Fruit fly (Drosophila melanogaster) whole organism, embryonic: ENCODE data around the gene CG15577.
A peak's percentile ranks its signal among the peaks of the same experiment; 100 is the strongest.

ENCODE experiments used
- Atf-2 ChIP-seq: fragments of 200-800 bp; sonication (Bioruptor generic); optimal IDR thresholded peaks from 2 replicates; lab custom pipeline; 2016; ENCODE audit warnings: missing biosample characterization, missing genetic modification characterization
- CG10565 ChIP-seq: fragments of 200-800 bp; sonication (Bioruptor generic); optimal IDR thresholded peaks from 3 replicates; lab custom pipeline; 2016; ENCODE audit warnings: missing biosample characterization, mild to moderate bottlenecking, missing genetic modification characterization
- CG10654 ChIP-seq: fragments of 200-800 bp; sonication (Bioruptor generic); optimal IDR thresholded peaks from 2 replicates; lab custom pipeline; 2016; ENCODE audit warnings: missing biosample characterization, missing genetic modification characterization
- CG14860 ChIP-seq: fragments of 200-800 bp; sonication (Bioruptor generic); IDR thresholded peaks from 3 replicates; pipeline ENCODE4 v1.3.6; 2022; ENCODE audit warnings: missing biosample characterization, missing genetic modification characterization; ENCODE audit not compliant: partially characterized antibody
- CG15073 ChIP-seq: fragments of 200-800 bp; sonication (Bioruptor generic); optimal IDR thresholded peaks from 2 replicates; lab custom pipeline; 2016; ENCODE audit warnings: missing biosample characterization, missing genetic modification characterization
- CG15269 ChIP-seq: fragments of 200-800 bp; sonication (Bioruptor generic); optimal IDR thresholded peaks from 2 replicates; lab custom pipeline; 2018; ENCODE audit warnings: missing biosample characterization, mild to moderate bottlenecking, missing genetic modification characterization, moderate library complexity
- CG17328 ChIP-seq: fragments of 200-800 bp; sonication (Bioruptor generic); IDR thresholded peaks from 2 replicates; pipeline ENCODE4 v1.3.6; 2022; ENCODE audit warnings: missing biosample characterization, missing genetic modification characterization
- CG17361 ChIP-seq: fragments of 200-800 bp; sonication (Bioruptor generic); IDR thresholded peaks from 3 replicates; pipeline ENCODE4 v1.3.6; 2022; ENCODE audit warnings: missing biosample characterization, missing genetic modification characterization
- CG17612 ChIP-seq: fragments of 200-800 bp; sonication (Bioruptor generic); IDR thresholded peaks from 2 replicates; pipeline ENCODE4 v1.3.6; 2022; ENCODE audit warnings: missing biosample characterization, missing genetic modification characterization
- CG17912 ChIP-seq: fragments of 200-800 bp; sonication (Bioruptor generic); optimal IDR thresholded peaks from 2 replicates; lab custom pipeline; 2018; ENCODE audit warnings: missing biosample characterization, mild to moderate bottlenecking, missing genetic modification characterization
- CG1792 ChIP-seq: fragments of 200-800 bp; sonication (Bioruptor generic); optimal IDR thresholded peaks from 2 replicates; lab custom pipeline; 2016; ENCODE audit warnings: missing biosample characterization, missing genetic modification characterization
- CG2678 ChIP-seq: fragments of 200-800 bp; sonication (Bioruptor generic); optimal IDR thresholded peaks from 3 replicates; lab custom pipeline; 2019; ENCODE audit warnings: missing biosample characterization, mild to moderate bottlenecking, missing genetic modification characterization, moderate library complexity
- CG3163 ChIP-seq: fragments of 200-800 bp; sonication (Bioruptor generic); optimal IDR thresholded peaks from 3 replicates; lab custom pipeline; 2016; ENCODE audit warnings: missing biosample characterization, missing genetic modification characterization
- CG3838 ChIP-seq: fragments of 200-800 bp; sonication (Bioruptor generic); optimal IDR thresholded peaks from 3 replicates; lab custom pipeline; 2016; ENCODE audit warnings: missing biosample characterization, missing genetic modification characterization
- CG42726 ChIP-seq: fragments of 200-800 bp; sonication (Bioruptor generic); IDR thresholded peaks from 2 replicates; pipeline ENCODE4 v1.3.6; 2022; ENCODE audit warnings: missing biosample characterization, missing genetic modification characterization; ENCODE audit not compliant: partially characterized antibody
- CG6654 ChIP-seq: fragments of 200-800 bp; sonication (Bioruptor generic); optimal IDR thresholded peaks from 2 replicates; lab custom pipeline; 2017; ENCODE audit warnings: missing biosample characterization, mild to moderate bottlenecking, missing genetic modification characterization
- CG6689 ChIP-seq: fragments of 200-800 bp; sonication (Bioruptor generic); IDR thresholded peaks from 2 replicates; pipeline ENCODE4 v1.3.6; 2022; ENCODE audit warnings: missing biosample characterization, missing genetic modification characterization
- CG7745 ChIP-seq: fragments of 200-800 bp; sonication (Bioruptor generic); optimal IDR thresholded peaks from 2 replicates; lab custom pipeline; 2018; ENCODE audit warnings: missing biosample characterization, mild to moderate bottlenecking, missing genetic modification characterization, moderate library complexity
- CG9727 ChIP-seq: fragments of 200-800 bp; sonication (Bioruptor generic); optimal IDR thresholded peaks from 3 replicates; lab custom pipeline; 2017; ENCODE audit warnings: missing biosample characterization, mild to moderate bottlenecking, missing genetic modification characterization
- Camta ChIP-seq: fragments of 200-800 bp; sonication (Bioruptor generic); optimal IDR thresholded peaks from 2 replicates; lab custom pipeline; 2016; ENCODE audit warnings: missing biosample characterization, missing genetic modification characterization
- CkIIα-i1 ChIP-seq: fragments of 200-800 bp; sonication (Bioruptor generic); IDR thresholded peaks from 2 replicates; pipeline ENCODE4 v1.3.6; 2022; ENCODE audit warnings: missing biosample characterization, missing genetic modification characterization
- Dad ChIP-seq: fragments of 200-800 bp; sonication (Bioruptor generic); optimal IDR thresholded peaks from 3 replicates; lab custom pipeline; 2016; ENCODE audit warnings: missing biosample characterization, missing genetic modification characterization
- Dfd ChIP-seq, 2 experiments: fragments of >200 bp; optimal IDR thresholded peaks; 2 replicates each; lab custom pipeline; 2017; ENCODE audit warnings: missing biosample characterization in 2 of 2, missing genetic modification characterization in 2 of 2
- Dll ChIP-seq: fragments of 200-800 bp; sonication (Bioruptor generic); IDR thresholded peaks from 4 replicates; pipeline ENCODE4 v1.3.6; 2022; ENCODE audit warnings: missing biosample characterization, missing genetic modification characterization; ENCODE audit not compliant: partially characterized antibody
- ERR ChIP-seq: fragments of 200-800 bp; sonication (Bioruptor generic); optimal IDR thresholded peaks from 2 replicates; lab custom pipeline; 2016; ENCODE audit warnings: missing biosample characterization, missing genetic modification characterization
- Fer1 ChIP-seq: fragments of 200-800 bp; sonication (Bioruptor generic); optimal IDR thresholded peaks from 2 replicates; lab custom pipeline; 2017; ENCODE audit warnings: missing biosample characterization, mild to moderate bottlenecking, missing genetic modification characterization
- Hr39 ChIP-seq: fragments of >200 bp; optimal IDR thresholded peaks from 2 replicates; lab custom pipeline; 2017
- Mrtf ChIP-seq: fragments of 200-800 bp; sonication (Bioruptor generic); IDR thresholded peaks from 3 replicates; pipeline ENCODE4 v1.3.6; 2022; ENCODE audit warnings: missing biosample characterization, missing genetic modification characterization
- Myb ChIP-seq: fragments of 200-800 bp; sonication (Bioruptor generic); optimal IDR thresholded peaks from 2 replicates; lab custom pipeline; 2016; ENCODE audit warnings: missing biosample characterization, missing genetic modification characterization
- Nf-YB ChIP-seq: fragments of 200-800 bp; sonication (Bioruptor generic); optimal IDR thresholded peaks from 3 replicates; lab custom pipeline; 2019; ENCODE audit warnings: missing biosample characterization, mild to moderate bottlenecking, missing genetic modification characterization, moderate library complexity
- PHDP ChIP-seq: fragments of 200-800 bp; sonication (Bioruptor generic); optimal IDR thresholded peaks from 3 replicates; lab custom pipeline; 2018; ENCODE audit warnings: missing biosample characterization, mild to moderate bottlenecking, missing genetic modification characterization, moderate library complexity
- Taf1 ChIP-seq: fragments of 200-800 bp; sonication (Bioruptor generic); IDR thresholded peaks from 2 replicates; pipeline ENCODE4 v1.3.6; 2022; ENCODE audit warnings: missing biosample characterization, missing genetic modification characterization
- bsh ChIP-seq, 2 experiments: fragments of 200-800 bp; sonication (Bioruptor generic); optimal IDR thresholded peaks; 2 replicates each; lab custom pipeline; 2017 to 2018; ENCODE audit warnings: mild to moderate bottlenecking in 2 of 2, missing biosample characterization in 2 of 2, missing genetic modification characterization in 2 of 2, moderate library complexity in 1 of 2
- danr ChIP-seq: fragments of 200-800 bp; sonication (Bioruptor generic); IDR thresholded peaks from 2 replicates; pipeline ENCODE4 v1.3.6; 2022; ENCODE audit warnings: missing biosample characterization, missing genetic modification characterization
- dati ChIP-seq: fragments of 200-800 bp; sonication (Bioruptor generic); IDR thresholded peaks from 2 replicates; pipeline ENCODE4 v1.3.6; 2022; ENCODE audit warnings: missing biosample characterization, missing genetic modification characterization
- dmrt11E ChIP-seq: fragments of 200-800 bp; sonication (Bioruptor generic); optimal IDR thresholded peaks from 3 replicates; lab custom pipeline; 2018; ENCODE audit warnings: missing biosample characterization, mild to moderate bottlenecking, missing genetic modification characterization, moderate library complexity
- fd96Cb ChIP-seq: fragments of 200-800 bp; sonication (Bioruptor generic); optimal IDR thresholded peaks from 2 replicates; lab custom pipeline; 2018; ENCODE audit warnings: missing biosample characterization, mild to moderate bottlenecking, missing genetic modification characterization, moderate library complexity
- gem ChIP-seq: fragments of 200-800 bp; sonication (Bioruptor generic); optimal IDR thresholded peaks from 2 replicates; lab custom pipeline; 2019; ENCODE audit warnings: missing biosample characterization, mild to moderate bottlenecking, missing genetic modification characterization, moderate library complexity
- ham ChIP-seq: fragments of 200-800 bp; sonication (Bioruptor generic); IDR thresholded peaks from 2 replicates; pipeline ENCODE4 v1.3.6; 2022; ENCODE audit warnings: missing biosample characterization, missing genetic modification characterization
- jumu ChIP-seq: fragments of 200-800 bp; sonication (Bioruptor generic); optimal IDR thresholded peaks from 3 replicates; lab custom pipeline; 2016; ENCODE audit warnings: missing biosample characterization, missing genetic modification characterization
- kni ChIP-seq: fragments of 200-800 bp; sonication (Bioruptor generic); optimal IDR thresholded peaks from 3 replicates; lab custom pipeline; 2017; ENCODE audit warnings: mild to moderate bottlenecking, missing biosample characterization, missing genetic modification reagents, missing genetic modification characterization
- knrl ChIP-seq: fragments of 200-800 bp; sonication (Bioruptor generic); IDR thresholded peaks from 3 replicates; pipeline ENCODE4 v1.3.6; 2022; ENCODE audit warnings: missing biosample characterization, missing genetic modification characterization; ENCODE audit not compliant: partially characterized antibody
- oc ChIP-seq: fragments of 200-800 bp; sonication (Bioruptor generic); optimal IDR thresholded peaks from 2 replicates; lab custom pipeline; 2018; ENCODE audit warnings: missing biosample characterization, mild to moderate bottlenecking, missing genetic modification characterization, moderate library complexity
- peb ChIP-seq: fragments of 200-800 bp; sonication (Bioruptor generic); IDR thresholded peaks from 2 replicates; pipeline ENCODE4 v1.3.6; 2022; ENCODE audit warnings: missing biosample characterization, missing genetic modification characterization
- psq ChIP-seq: fragments of 200-800 bp; sonication (Bioruptor generic); optimal IDR thresholded peaks from 2 replicates; lab custom pipeline; 2017; ENCODE audit warnings: missing biosample characterization, missing genetic modification characterization
- run ChIP-seq: fragments of 200-800 bp; sonication (Bioruptor generic); optimal IDR thresholded peaks from 3 replicates; lab custom pipeline; 2018; ENCODE audit warnings: missing biosample characterization, mild to moderate bottlenecking, missing genetic modification characterization
- sob ChIP-seq: fragments of 200-800 bp; sonication (Bioruptor generic); IDR thresholded peaks from 2 replicates; pipeline ENCODE4 v1.3.6; 2022; ENCODE audit warnings: missing biosample characterization, missing genetic modification characterization
- stc ChIP-seq: fragments of 200-800 bp; sonication (Bioruptor generic); IDR thresholded peaks from 2 replicates; pipeline ENCODE4 v1.3.6; 2022; ENCODE audit warnings: missing biosample characterization, missing genetic modification characterization
- tup ChIP-seq: fragments of 200-800 bp; sonication (Bioruptor generic); optimal IDR thresholded peaks from 2 replicates; lab custom pipeline; 2016; ENCODE audit warnings: missing biosample characterization, mild to moderate bottlenecking, missing genetic modification characterization, moderate library complexity
- wor ChIP-seq: fragments of 200-800 bp; sonication (Bioruptor generic); IDR thresholded peaks from 2 replicates; pipeline ENCODE4 v1.3.6; 2022; ENCODE audit warnings: missing biosample characterization, missing genetic modification characterization
- zen ChIP-seq: fragments of 200-800 bp; sonication (Bioruptor generic); optimal IDR thresholded peaks from 3 replicates; lab custom pipeline; 2018; ENCODE audit warnings: missing biosample characterization, mild to moderate bottlenecking, missing genetic modification characterization, moderate library complexity

CG15577 gene

DNA sequence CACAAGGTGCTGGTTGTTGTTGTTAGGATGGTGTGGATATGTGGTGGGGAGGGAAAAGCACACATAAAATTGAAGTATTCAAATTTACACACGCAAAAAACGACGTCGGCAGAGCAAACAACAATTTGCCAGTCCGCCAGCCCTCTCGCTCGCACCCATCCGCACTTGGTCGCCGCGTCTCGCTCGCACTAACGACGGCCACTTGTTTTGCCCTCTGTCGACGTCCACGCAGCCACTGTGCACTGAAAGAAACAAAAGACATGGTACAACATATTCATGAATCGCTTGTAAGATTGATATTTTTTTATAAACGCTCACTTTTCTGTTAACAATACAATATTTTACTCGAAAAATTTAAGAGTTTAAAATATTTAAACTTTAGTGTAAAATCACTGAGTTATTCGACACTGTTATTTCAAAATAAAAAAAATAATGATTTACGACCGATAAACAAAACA lies 47.1 kb upstream of the CG15577 start (continued):
- peak; percentile 43; the same call in 1 of the 2 replicates for TF ChIP-seq sob (GFP tag; lab: Robert Waterston, UW)
- no peak for TF ChIP-seq peb (GFP tag; lab: Robert Waterston, UW)
- TF ChIP-seq CG10654 (GFP tag; lab: Kevin White, UChicago) = peak; percentile 32
- no peak for TF ChIP-seq knrl (GFP tag; lab: Robert Waterston, UW)
- no peak for TF ChIP-seq dati (GFP tag; lab: Robert Waterston, UW)
- TF ChIP-seq Fer1 (GFP tag; lab: Kevin White, UChicago) = peak; percentile 60
- TF ChIP-seq gem (tag; lab: Kevin White, UChicago) = peak; percentile 83
- TF ChIP-seq Camta = peak; percentile 19
- TF ChIP-seq jumu (GFP tag; lab: Kevin White, UChicago) = peak; percentile 41
- peak; percentile 41 for TF ChIP-seq Nf-YB
- no peak for TF ChIP-seq CG3163
- TF ChIP-seq CG15269 = peak; percentile 74
- no peak for TF ChIP-seq CG15073 (GFP tag; lab: Kevin White, UChicago)
- peak; percentile 81 for TF ChIP-seq CG2678 (tag; lab: Kevin White, UChicago)
- no peak for TF ChIP-seq CG17912 (GFP tag; lab: Kevin White, UChicago)
- TF ChIP-seq CG1792 = peak; percentile 28
- TF ChIP-seq kni (GFP tag; lab: Kevin White, UChicago) = no peak
- peak; percentile 21; the same call in 1 of the 3 replicates for TF ChIP-seq Mrtf (GFP tag; lab: Robert Waterston, UW)
- no peak for TF ChIP-seq Dll (GFP tag; lab: Robert Waterston, UW)
- no peak for TF ChIP-seq zen (tag; lab: Kevin White, UChicago)
- no peak for TF ChIP-seq CG14860 (GFP tag; lab: Robert Waterston, UW)
- no peak for TF ChIP-seq CG42726 (GFP tag; lab: Robert Waterston, UW)
- TF ChIP-seq danr (GFP tag; lab: Robert Waterston, UW) = no peak
- no peak for TF ChIP-seq ERR (GFP tag; lab: Kevin White, UChicago)
- TF ChIP-seq run (tag; lab: Kevin White, UChicago) = no peak
- TF ChIP-seq CG17361 (GFP tag; lab: Robert Waterston, UW) = peak; percentile 49; the same call in 2 of the 3 replicates
- no peak for TF ChIP-seq CG17612 (GFP tag; lab: Robert Waterston, UW)
- peak; percentile 49 for TF ChIP-seq fd96Cb
- TF ChIP-seq CG7745 (tag; lab: Kevin White, UChicago) = no peak
- no peak for TF ChIP-seq CkIIα-i1
- no peak for TF ChIP-seq psq
- TF ChIP-seq tup = no peak
- peak; percentile 66 for TF ChIP-seq CG9727
- TF ChIP-seq CG3838 = no peak
- TF ChIP-seq bsh (GFP tag; optimal IDR thresholded peaks at IDR 0.05; lab: Kevin White, UChicago) = peak in 1 of 2 experiments; percentile 54
- no peak for TF ChIP-seq wor (GFP tag; lab: Robert Waterston, UW)
- no peak for TF ChIP-seq ham (GFP tag; lab: Robert Waterston, UW)
- TF ChIP-seq Myb (GFP tag; lab: Kevin White, UChicago) = peak; percentile 19
- TF ChIP-seq stc = peak; percentile 30; the same call in 1 of the 2 replicates
- no peak for TF ChIP-seq Taf1 (GFP tag; lab: Robert Waterston, UW)
- no peak for TF ChIP-seq CG10565 (GFP tag; lab: Kevin White, UChicago)
- no peak for TF ChIP-seq oc
- peak; percentile 45; the same call in 1 of the 2 replicates for TF ChIP-seq CG6689
- peak; percentile 12 for TF ChIP-seq Dad (GFP tag; lab: Kevin White, UChicago)
- no peak for TF ChIP-seq Hr39 (lab: Kevin White, UChicago)
- TF ChIP-seq dmrt11E = peak; percentile 3
- no peak for TF ChIP-seq Dfd (GFP tag; optimal IDR thresholded peaks at IDR 0.05; lab: Kevin White, UChicago)
- TF ChIP-seq CG17328 (GFP tag; lab: Robert Waterston, UW) = peak; percentile 36; the same call in 1 of the 2 replicates
- no peak for TF ChIP-seq CG6654 (GFP tag; lab: Kevin White, UChicago)
- TF ChIP-seq Atf-2 (GFP tag; lab: Kevin White, UChicago) = peak; percentile 9
- TF ChIP-seq PHDP = peak; percentile 79
